Fruit fly (Drosophila melanogaster) whole organism, embryonic: ENCODE results near the gene CG42487.

Experiments
- Abd-B ChIP-seq: fragments of 200-800 bp; sonication (Bioruptor generic); optimal IDR thresholded peaks from 2 replicates; lab custom pipeline; 2018; ENCODE audit warnings: missing biosample characterization, mild to moderate bottlenecking, missing genetic modification characterization, moderate library complexity
- Adf1 ChIP-seq: fragments of 200-800 bp; sonication (Bioruptor generic); IDR thresholded peaks from 2 replicates; pipeline ENCODE4 v1.3.6; 2022; ENCODE audit warnings: missing biosample characterization, missing genetic modification characterization
- BtbVII ChIP-seq: fragments of 200-800 bp; sonication (Bioruptor generic); optimal IDR thresholded peaks from 3 replicates; lab custom pipeline; 2017; ENCODE audit warnings: missing biosample characterization, mild to moderate bottlenecking, missing genetic modification characterization
- CG10462 ChIP-seq: fragments of 200-800 bp; sonication (Bioruptor generic); optimal IDR thresholded peaks from 2 replicates; lab custom pipeline; 2016; ENCODE audit warnings: missing biosample characterization, missing genetic modification characterization
- CG13287 ChIP-seq: fragments of 200-800 bp; sonication (Bioruptor generic); IDR thresholded peaks from 2 replicates; pipeline ENCODE4 v1.3.6; 2022; ENCODE audit warnings: missing biosample characterization, missing genetic modification characterization; ENCODE audit not compliant: partially characterized antibody
- CG13624 ChIP-seq: fragments of 200-800 bp; sonication (Bioruptor generic); optimal IDR thresholded peaks from 2 replicates; lab custom pipeline; 2016; ENCODE audit warnings: missing biosample characterization, missing genetic modification characterization
- CG14014 ChIP-seq: fragments of 200-800 bp; sonication (Bioruptor generic); IDR thresholded peaks from 2 replicates; pipeline ENCODE4 v1.3.6; 2022; ENCODE audit warnings: missing biosample characterization, missing genetic modification characterization
- CG15479 ChIP-seq: fragments of 200-800 bp; sonication (Bioruptor generic); optimal IDR thresholded peaks from 3 replicates; lab custom pipeline; 2019; ENCODE audit warnings: missing biosample characterization, mild to moderate bottlenecking, missing genetic modification characterization, moderate library complexity
- CG17328 ChIP-seq: fragments of 200-800 bp; sonication (Bioruptor generic); IDR thresholded peaks from 2 replicates; pipeline ENCODE4 v1.3.6; 2022; ENCODE audit warnings: missing biosample characterization, missing genetic modification characterization
- CG17359 ChIP-seq: fragments of 200-800 bp; sonication (Bioruptor generic); optimal IDR thresholded peaks from 3 replicates; lab custom pipeline; 2018; ENCODE audit warnings: missing biosample characterization, mild to moderate bottlenecking, missing genetic modification characterization, moderate library complexity
- CG18599 ChIP-seq: fragments of 200-800 bp; sonication (Bioruptor generic); optimal IDR thresholded peaks from 3 replicates; lab custom pipeline; 2017; ENCODE audit warnings: missing biosample characterization, missing genetic modification characterization, mild to moderate bottlenecking, moderate library complexity, missing genetic modification reagents
- CG2116 ChIP-seq: fragments of 200-800 bp; sonication (Bioruptor generic); optimal IDR thresholded peaks from 3 replicates; lab custom pipeline; 2018; ENCODE audit warnings: missing biosample characterization, mild to moderate bottlenecking, missing genetic modification characterization
- CG30020 ChIP-seq: fragments of 200-800 bp; optimal IDR thresholded peaks from 2 replicates; lab custom pipeline; 2019; ENCODE audit warnings: missing biosample characterization, mild to moderate bottlenecking, missing genetic modification characterization, moderate library complexity
- CG34422 ChIP-seq: fragments of 200-800 bp; sonication (Bioruptor generic); IDR thresholded peaks from 3 replicates; pipeline ENCODE4 v1.3.6; 2022; ENCODE audit warnings: missing biosample characterization, missing genetic modification characterization
- CG4404 ChIP-seq: fragments of 200-800 bp; sonication (Bioruptor generic); IDR thresholded peaks from 2 replicates; pipeline ENCODE4 v1.3.6; 2022; ENCODE audit warnings: missing biosample characterization, missing genetic modification characterization
- CG4730 ChIP-seq: fragments of 200-800 bp; sonication (Bioruptor generic); IDR thresholded peaks from 2 replicates; pipeline ENCODE4 v1.3.6; 2022; ENCODE audit warnings: missing biosample characterization, missing genetic modification characterization
- CG6175 ChIP-seq: fragments of 200-800 bp; sonication (Bioruptor generic); IDR thresholded peaks from 3 replicates; pipeline ENCODE4 v1.3.6; 2022; ENCODE audit warnings: missing biosample characterization, missing genetic modification characterization
- CG7745 ChIP-seq: fragments of 200-800 bp; sonication (Bioruptor generic); optimal IDR thresholded peaks from 2 replicates; lab custom pipeline; 2018; ENCODE audit warnings: missing biosample characterization, mild to moderate bottlenecking, missing genetic modification characterization, moderate library complexity
- CG7786 ChIP-seq: fragments of 200-800 bp; sonication (Bioruptor generic); optimal IDR thresholded peaks from 2 replicates; lab custom pipeline; 2016; ENCODE audit warnings: missing biosample characterization, missing genetic modification characterization
- CG7963 ChIP-seq: fragments of 200-800 bp; sonication (Bioruptor generic); IDR thresholded peaks from 3 replicates; pipeline ENCODE4 v1.3.6; 2022; ENCODE audit warnings: missing biosample characterization, missing genetic modification characterization; ENCODE audit not compliant: partially characterized antibody
- Dref ChIP-seq: fragments of 200-800 bp; sonication (Bioruptor generic); IDR thresholded peaks from 2 replicates; pipeline ENCODE4 v1.3.6; 2022; ENCODE audit warnings: missing biosample characterization, missing genetic modification characterization
- Fer3 ChIP-seq: fragments of 200-800 bp; sonication (Bioruptor generic); optimal IDR thresholded peaks from 2 replicates; lab custom pipeline; 2018; ENCODE audit warnings: missing biosample characterization, mild to moderate bottlenecking, missing genetic modification characterization, moderate library complexity
- Gug ChIP-seq: fragments of 200-800 bp; sonication (Bioruptor generic); IDR thresholded peaks from 4 replicates; pipeline ENCODE4 v1.3.6; 2022; ENCODE audit warnings: missing biosample characterization, missing genetic modification characterization
- HLH3B ChIP-seq: fragments of 200-800 bp; sonication (Bioruptor generic); IDR thresholded peaks from 2 replicates; pipeline ENCODE4 v1.3.6; 2022; ENCODE audit warnings: missing biosample characterization, missing genetic modification characterization
- HLHmδ ChIP-seq: fragments of 200-800 bp; sonication (Bioruptor generic); optimal IDR thresholded peaks from 2 replicates; lab custom pipeline; 2018; ENCODE audit warnings: missing biosample characterization, mild to moderate bottlenecking, missing genetic modification characterization, moderate library complexity
- Hand ChIP-seq: fragments of 200-800 bp; sonication (Bioruptor generic); optimal IDR thresholded peaks from 2 replicates; lab custom pipeline; 2017; ENCODE audit warnings: mild to moderate bottlenecking, missing biosample characterization, missing genetic modification reagents, missing genetic modification characterization
- Hey ChIP-seq: fragments of 200-800 bp; sonication (Bioruptor generic); optimal IDR thresholded peaks from 3 replicates; lab custom pipeline; 2018; ENCODE audit warnings: missing biosample characterization, mild to moderate bottlenecking, missing genetic modification characterization
- Hsf ChIP-seq: fragments of 200-800 bp; sonication (Bioruptor generic); optimal IDR thresholded peaks from 3 replicates; lab custom pipeline; 2016; ENCODE audit warnings: missing biosample characterization, missing genetic modification characterization
- Myb ChIP-seq: fragments of 200-800 bp; sonication (Bioruptor generic); optimal IDR thresholded peaks from 2 replicates; lab custom pipeline; 2016; ENCODE audit warnings: missing biosample characterization, missing genetic modification characterization
- Ptx1 ChIP-seq: fragments of 200-800 bp; sonication (Bioruptor generic); IDR thresholded peaks from 2 replicates; pipeline ENCODE4 v1.3.6; 2022; ENCODE audit warnings: missing biosample characterization, missing genetic modification characterization
- Six4 ChIP-seq: fragments of 200-800 bp; sonication (Bioruptor generic); optimal IDR thresholded peaks from 2 replicates; lab custom pipeline; 2016; ENCODE audit warnings: missing biosample characterization, missing genetic modification characterization
- bab2 ChIP-seq: fragments of 200-800 bp; sonication (Bioruptor generic); optimal IDR thresholded peaks from 2 replicates; lab custom pipeline; 2016; ENCODE audit warnings: missing biosample characterization, missing genetic modification characterization
- cas ChIP-seq: fragments of 200-800 bp; sonication (Bioruptor generic); IDR thresholded peaks from 2 replicates; pipeline ENCODE4 v1.3.6; 2022; ENCODE audit warnings: missing biosample characterization, missing genetic modification characterization
- crc ChIP-seq: fragments of 200-800 bp; sonication (Bioruptor generic); optimal IDR thresholded peaks from 2 replicates; lab custom pipeline; 2016; ENCODE audit warnings: missing biosample characterization, missing genetic modification characterization
- crp ChIP-seq, 2 experiments: fragments of 200-800 bp; sonication (Bioruptor generic); optimal IDR thresholded peaks; 2 replicates in 1 of 2; 3 replicates in 1 of 2; lab custom pipeline; 2017; ENCODE audit warnings: missing biosample characterization in 2 of 2, missing genetic modification characterization in 2 of 2, mild to moderate bottlenecking in 1 of 2, moderate library complexity in 1 of 2
- disco-r ChIP-seq: fragments of 200-800 bp; sonication (Bioruptor generic); optimal IDR thresholded peaks from 2 replicates; lab custom pipeline; 2016; ENCODE audit warnings: missing biosample characterization, missing genetic modification characterization
- esg ChIP-seq: fragments of 200-800 bp; sonication (Bioruptor generic); conservative IDR thresholded peaks from 2 replicates; pipeline ENCODE4 v1.3.6; 2022; ENCODE audit warnings: missing biosample characterization, missing genetic modification characterization
- fd102C ChIP-seq: fragments of 200-800 bp; sonication (Bioruptor generic); optimal IDR thresholded peaks from 2 replicates; lab custom pipeline; 2018; ENCODE audit warnings: missing biosample characterization, mild to moderate bottlenecking, missing genetic modification characterization, moderate library complexity
- her ChIP-seq: fragments of 200-800 bp; sonication (Bioruptor generic); optimal IDR thresholded peaks from 2 replicates; lab custom pipeline; 2016; ENCODE audit warnings: missing biosample characterization, missing genetic modification characterization
- hth ChIP-seq: fragments of >200 bp; optimal IDR thresholded peaks from 2 replicates; lab custom pipeline; 2017; ENCODE audit warnings: inconsistent platforms
- lola ChIP-seq, 3 experiments: fragments of >200 bp in 2 of 3; fragments of 200-800 bp in 1 of 3; sonication (Bioruptor generic) in 1 of 3; optimal IDR thresholded peaks; 2 replicates each; lab custom pipeline; 2017 to 2019; ENCODE audit warnings: missing biosample characterization in 3 of 3, missing genetic modification characterization in 3 of 3, mild to moderate bottlenecking in 1 of 3, moderate library complexity in 1 of 3
- mirr ChIP-seq: fragments of 200-800 bp; sonication (Bioruptor generic); optimal IDR thresholded peaks from 3 replicates; lab custom pipeline; 2018; ENCODE audit warnings: missing biosample characterization, mild to moderate bottlenecking, missing genetic modification characterization
- mld ChIP-seq: fragments of 200-800 bp; sonication (Bioruptor generic); IDR thresholded peaks from 3 replicates; pipeline ENCODE4 v1.3.6; 2022; ENCODE audit warnings: missing biosample characterization, missing genetic modification characterization; ENCODE audit not compliant: partially characterized antibody
- repo ChIP-seq: fragments of 200-800 bp; sonication (Bioruptor generic); optimal IDR thresholded peaks from 2 replicates; lab custom pipeline; 2016; ENCODE audit warnings: missing biosample characterization, missing genetic modification characterization
- row ChIP-seq: fragments of 200-800 bp; sonication (Bioruptor generic); IDR thresholded peaks from 3 replicates; pipeline ENCODE4 v1.3.6; 2022; ENCODE audit warnings: missing biosample characterization, missing genetic modification characterization
- run ChIP-seq: fragments of 200-800 bp; sonication (Bioruptor generic); optimal IDR thresholded peaks from 3 replicates; lab custom pipeline; 2018; ENCODE audit warnings: missing biosample characterization, mild to moderate bottlenecking, missing genetic modification characterization
- shn ChIP-seq: fragments of 200-800 bp; sonication (Bioruptor generic); optimal IDR thresholded peaks from 3 replicates; lab custom pipeline; 2016; ENCODE audit warnings: missing biosample characterization, missing genetic modification characterization
- tna ChIP-seq: fragments of 200-800 bp; sonication (Bioruptor generic); IDR thresholded peaks from 2 replicates; pipeline ENCODE4 v1.3.6; 2022; ENCODE audit warnings: missing biosample characterization, missing genetic modification characterization; ENCODE audit not compliant: partially characterized antibody
- trem ChIP-seq: fragments of 200-800 bp; optimal IDR thresholded peaks from 3 replicates; lab custom pipeline; 2019; ENCODE audit warnings: missing biosample characterization, mild to moderate bottlenecking, missing genetic modification characterization, moderate library complexity
- tx ChIP-seq: fragments of 200-800 bp; sonication (Bioruptor generic); optimal IDR thresholded peaks from 2 replicates; lab custom pipeline; 2016; ENCODE audit warnings: missing biosample characterization, missing genetic modification characterization
- usp ChIP-seq: fragments of >200 bp; optimal IDR thresholded peaks from 2 replicates; lab custom pipeline; 2017; ENCODE audit warnings: missing biosample characterization, missing genetic modification characterization

Gene CG42487

DNA sequence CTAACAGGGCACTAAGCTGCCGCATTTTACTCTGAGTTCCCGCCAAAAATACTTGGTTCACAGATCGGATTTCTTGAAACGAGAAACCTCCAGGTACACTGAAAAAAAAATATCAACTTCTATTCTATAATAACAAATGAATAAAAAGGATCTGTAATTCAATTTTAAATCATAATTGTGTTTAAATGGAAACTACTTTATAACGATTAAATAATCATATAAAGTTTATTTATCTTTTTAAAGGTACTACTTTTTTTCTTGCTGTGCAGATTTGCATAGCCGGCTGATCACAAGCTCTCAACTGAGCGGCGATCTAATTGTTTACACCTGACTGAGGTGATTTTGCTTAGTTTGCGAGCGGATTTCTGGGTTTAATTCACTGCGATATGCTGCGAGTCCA, 28.3 kb upstream of the CG42487 start (continued):
- no peak for TF ChIP-seq hth
- TF ChIP-seq tx (GFP tag; lab: Kevin White, UChicago) = no peak
- TF ChIP-seq mld = no peak
- peak; percentile 69 for TF ChIP-seq Fer3 (tag; lab: Kevin White, UChicago)
- TF ChIP-seq CG15479 (GFP tag; lab: Kevin White, UChicago) = no peak
- no peak for TF ChIP-seq Myb (GFP tag; lab: Kevin White, UChicago)
- TF ChIP-seq CG30020 = no peak
- TF ChIP-seq trem (tag; lab: Kevin White, UChicago) = peak; percentile 39
- TF ChIP-seq CG7745 (tag; lab: Kevin White, UChicago) = no peak
- TF ChIP-seq CG13287 (GFP tag; lab: Robert Waterston, UW) = no peak
- TF ChIP-seq CG18599 (GFP tag; lab: Kevin White, UChicago) = peak; percentile 44
- peak; percentile 60 for TF ChIP-seq CG17359 (tag; lab: Kevin White, UChicago)
- TF ChIP-seq CG4730 (GFP tag; lab: Robert Waterston, UW) = peak; percentile 42
- peak; percentile 29 for TF ChIP-seq BtbVII
- no peak for TF ChIP-seq repo (GFP tag; lab: Kevin White, UChicago)
- peak; percentile 67 for TF ChIP-seq cas (GFP tag; lab: Robert Waterston, UW)
- TF ChIP-seq crp (GFP tag; optimal IDR thresholded peaks at IDR 0.05; lab: Kevin White, UChicago) = peak in 1 of 2 experiments; percentile 1
- no peak for TF ChIP-seq CG7786 (GFP tag; lab: Kevin White, UChicago)
- TF ChIP-seq Six4 (GFP tag; lab: Kevin White, UChicago) = peak; percentile 30
- peak; percentile 49 for TF ChIP-seq Abd-B (GFP tag; lab: Kevin White, UChicago)
- no peak for TF ChIP-seq CG13624 (GFP tag; lab: Kevin White, UChicago)
- no peak for TF ChIP-seq CG6175 (GFP tag; lab: Robert Waterston, UW)
- no peak for TF ChIP-seq fd102C
- TF ChIP-seq CG14014 (GFP tag; lab: Robert Waterston, UW) = peak; percentile 77
- TF ChIP-seq HLH3B (GFP tag; lab: Robert Waterston, UW) = peak; percentile 72
- peak; percentile 69 for TF ChIP-seq Ptx1 (GFP tag; lab: Robert Waterston, UW)
- TF ChIP-seq Adf1 (GFP tag; lab: Robert Waterston, UW) = peak; percentile 52
- peak; percentile 85 for TF ChIP-seq row
- peak; percentile 60; the same call in 2 of the 3 replicates for TF ChIP-seq CG34422
- no peak for TF ChIP-seq CG4404 (GFP tag; lab: Robert Waterston, UW)
- TF ChIP-seq CG2116 (GFP tag; lab: Kevin White, UChicago) = peak; percentile 18
- peak; percentile 2 for TF ChIP-seq CG10462 (GFP tag; lab: Kevin White, UChicago)
- TF ChIP-seq CG17328 (GFP tag; lab: Robert Waterston, UW) = peak; percentile 71
- TF ChIP-seq Hand = peak; percentile 34
- no peak for TF ChIP-seq CG7963
- no peak for TF ChIP-seq shn (GFP tag; lab: Kevin White, UChicago)
- TF ChIP-seq Hey (tag; lab: Kevin White, UChicago) = no peak
- peak; percentile 19 for TF ChIP-seq bab2
- no peak for TF ChIP-seq mirr (GFP tag; lab: Kevin White, UChicago)
- TF ChIP-seq Dref (GFP tag; lab: Robert Waterston, UW) = no peak
- TF ChIP-seq lola (GFP tag; optimal IDR thresholded peaks at IDR 0.05; lab: Kevin White, UChicago) = peak in 1 of 3 experiments; percentile 50
- peak; percentile 70 for TF ChIP-seq esg (GFP tag; lab: Robert Waterston, UW)
- TF ChIP-seq tna (GFP tag; lab: Robert Waterston, UW) = no peak
- TF ChIP-seq disco-r (GFP tag; lab: Kevin White, UChicago) = no peak
- TF ChIP-seq Gug (GFP tag; lab: Robert Waterston, UW) = no peak
- TF ChIP-seq her (GFP tag; lab: Kevin White, UChicago) = no peak
- TF ChIP-seq HLHmδ (GFP tag; lab: Kevin White, UChicago) = no peak
- no peak for TF ChIP-seq crc (GFP tag; lab: Kevin White, UChicago)
- TF ChIP-seq usp (GFP tag; lab: Kevin White, UChicago) = no peak
- peak; percentile 31 for TF ChIP-seq Hsf
- no peak for TF ChIP-seq run (tag; lab: Kevin White, UChicago)
